Worm (Caenorhabditis elegans) whole organism, L3 larva: ENCODE results near the gene sel-7.

Source experiments
- aly-2 ChIP-seq: fragments of 150-350 bp; optimal IDR thresholded peaks from 2 replicates; lab custom pipeline; 2014; ENCODE audit warnings: missing biosample characterization, missing genetic modification characterization
- ama-1 ChIP-seq: fragments of 150-350 bp; optimal IDR thresholded peaks from 2 replicates; lab custom pipeline; 2018
- ceh-28 ChIP-seq: fragments of 150-350 bp; optimal IDR thresholded peaks from 2 replicates; lab custom pipeline; 2014; ENCODE audit warnings: missing biosample characterization, missing genetic modification reagents, missing genetic modification characterization
- daf-12 ChIP-seq: fragments of 150-350 bp; optimal IDR thresholded peaks from 2 replicates; lab custom pipeline; 2014; ENCODE audit warnings: missing biosample characterization, missing genetic modification reagents, missing genetic modification characterization
- egl-27 ChIP-seq: sonication (generic microtip); optimal IDR thresholded peaks from 4 replicates; lab custom pipeline; 2017; ENCODE audit warnings: missing biosample characterization, missing genetic modification reagents, missing genetic modification characterization
- egl-5 ChIP-seq: fragments of 150-350 bp; optimal IDR thresholded peaks from 2 replicates; lab custom pipeline; 2017; ENCODE audit warnings: missing biosample characterization, missing genetic modification reagents, missing genetic modification characterization, inconsistent platforms
- eor-1 ChIP-seq, 2 experiments: fragments of 150-350 bp; optimal IDR thresholded peaks; 2 replicates each; lab custom pipeline; 2014 to 2018; ENCODE audit warnings: missing biosample characterization in 2 of 2, missing genetic modification characterization in 2 of 2
- fkh-2 ChIP-seq: fragments of 150-350 bp; optimal IDR thresholded peaks from 2 replicates; lab custom pipeline; 2014; ENCODE audit warnings: missing biosample characterization, missing genetic modification reagents, missing genetic modification characterization
- fos-1 ChIP-seq: fragments of 150-350 bp; optimal IDR thresholded peaks from 2 replicates; lab custom pipeline; 2014; ENCODE audit warnings: missing biosample characterization, missing genetic modification characterization
- hmg-11 ChIP-seq: sonication (generic microtip); optimal IDR thresholded peaks from 2 replicates; lab custom pipeline; 2016; ENCODE audit warnings: missing genetic modification characterization, missing compliant biosample characterization
- jun-1 ChIP-seq: fragments of 150-350 bp; optimal IDR thresholded peaks from 2 replicates; lab custom pipeline; 2014; ENCODE audit warnings: missing biosample characterization, missing genetic modification reagents, missing genetic modification characterization
- lin-15B ChIP-seq: fragments of 150-350 bp; optimal IDR thresholded peaks from 2 replicates; lab custom pipeline; 2014; ENCODE audit warnings: missing biosample characterization, missing genetic modification characterization
- mdl-1 ChIP-seq: fragments of 150-350 bp; optimal IDR thresholded peaks from 2 replicates; lab custom pipeline; 2014; ENCODE audit warnings: missing biosample characterization, missing genetic modification characterization
- mml-1 ChIP-seq: fragments of 150-350 bp; sonication (generic microtip); optimal IDR thresholded peaks from 3 replicates; lab custom pipeline; 2014; ENCODE audit warnings: missing biosample characterization, missing genetic modification characterization
- nfya-1 ChIP-seq: sonication (generic microtip); optimal IDR thresholded peaks from 2 replicates; lab custom pipeline; 2017; ENCODE audit warnings: missing genetic modification characterization, mild to moderate bottlenecking, missing compliant biosample characterization, antibody characterized with exemption, moderate library complexity; ENCODE audit not compliant: insufficient read depth
- nhr-11 ChIP-seq: fragments of 150-350 bp; optimal IDR thresholded peaks from 2 replicates; lab custom pipeline; 2014; ENCODE audit warnings: missing biosample characterization, missing genetic modification characterization
- nhr-12 ChIP-seq: fragments of 150-350 bp; optimal IDR thresholded peaks from 2 replicates; lab custom pipeline; 2014; ENCODE audit warnings: missing biosample characterization, missing genetic modification characterization
- nhr-23 ChIP-seq: fragments of 150-350 bp; optimal IDR thresholded peaks from 2 replicates; lab custom pipeline; 2014; ENCODE audit warnings: missing biosample characterization, missing genetic modification reagents, missing genetic modification characterization
- nhr-237 ChIP-seq: fragments of 150-350 bp; optimal IDR thresholded peaks from 2 replicates; lab custom pipeline; 2014; ENCODE audit warnings: missing biosample characterization, missing genetic modification characterization
- nhr-25 ChIP-seq: sonication (generic microtip); optimal IDR thresholded peaks from 2 replicates; lab custom pipeline; 2017; ENCODE audit warnings: missing biosample characterization, missing genetic modification characterization
- nhr-28 ChIP-seq: fragments of 150-350 bp; optimal IDR thresholded peaks from 2 replicates; lab custom pipeline; 2014; ENCODE audit warnings: missing biosample characterization, missing genetic modification characterization
- nhr-43 ChIP-seq: sonication (generic microtip); optimal IDR thresholded peaks from 2 replicates; lab custom pipeline; 2016; ENCODE audit warnings: mild to moderate bottlenecking, missing genetic modification characterization, missing compliant biosample characterization; ENCODE audit not compliant: poor library complexity, severe bottlenecking
- nhr-67 ChIP-seq: fragments of 150-350 bp; optimal IDR thresholded peaks from 2 replicates; lab custom pipeline; 2014; ENCODE audit warnings: missing biosample characterization, missing genetic modification characterization
- nhr-76 ChIP-seq: fragments of 150-350 bp; sonication (generic microtip); optimal IDR thresholded peaks from 5 replicates; lab custom pipeline; 2014; ENCODE audit warnings: missing biosample characterization, missing genetic modification characterization
- nhr-77 ChIP-seq: fragments of 150-350 bp; optimal IDR thresholded peaks from 2 replicates; lab custom pipeline; 2014; ENCODE audit warnings: missing biosample characterization, missing genetic modification characterization
- pha-4 ChIP-seq: fragments of 150-350 bp; optimal IDR thresholded peaks from 2 replicates; lab custom pipeline; 2014; ENCODE audit warnings: missing biosample characterization, missing genetic modification reagents, missing genetic modification characterization
- sea-2 ChIP-seq: fragments of 150-350 bp; sonication (generic microtip); optimal IDR thresholded peaks from 4 replicates; lab custom pipeline; 2014; ENCODE audit warnings: missing biosample characterization, missing genetic modification reagents, missing genetic modification characterization
- skn-1 ChIP-seq: fragments of 150-350 bp; optimal IDR thresholded peaks from 2 replicates; lab custom pipeline; 2014; ENCODE audit warnings: missing biosample characterization, missing genetic modification characterization
- snpc-4 ChIP-seq: fragments of 150-350 bp; optimal IDR thresholded peaks from 2 replicates; lab custom pipeline; 2014; ENCODE audit warnings: missing biosample characterization, missing genetic modification characterization
- tbx-2 ChIP-seq: sonication (generic microtip); optimal IDR thresholded peaks from 2 replicates; lab custom pipeline; 2016; ENCODE audit warnings: mild to moderate bottlenecking, missing genetic modification characterization, missing compliant biosample characterization
- unc-39 ChIP-seq: sonication (generic microtip); optimal IDR thresholded peaks from 4 replicates; lab custom pipeline; 2017; ENCODE audit warnings: missing biosample characterization, missing genetic modification characterization
- unc-62 ChIP-seq: fragments of 150-350 bp; sonication (generic microtip); optimal IDR thresholded peaks from 4 replicates; lab custom pipeline; 2014; ENCODE audit warnings: missing biosample characterization, missing genetic modification reagents, missing genetic modification characterization
- ztf-11 ChIP-seq: fragments of 150-350 bp; optimal IDR thresholded peaks from 2 replicates; lab custom pipeline; 2014; ENCODE audit warnings: missing biosample characterization, missing genetic modification characterization
- ztf-4 ChIP-seq: fragments of 150-350 bp; optimal IDR thresholded peaks from 2 replicates; lab custom pipeline; 2014; ENCODE audit warnings: missing biosample characterization, missing genetic modification characterization

Gene sel-7

ce11 chrX:14340381-14340780 lies at the start of gene sel-7:
TSS of gene sel-7 (minus strand) at chrX:14340481.
- no peak for TF ChIP-seq eor-1 (tag; optimal IDR thresholded peaks at IDR 0.05; lab: Kevin White, UChicago)
- TF ChIP-seq skn-1 (tag; lab: Kevin White, UChicago): no peak
- TF ChIP-seq ceh-28 (tag; lab: Kevin White, UChicago): no peak
- no peak for TF ChIP-seq nhr-11 (tag; lab: Kevin White, UChicago)
- no peak for TF ChIP-seq egl-27 (tag; lab: Kevin White, UChicago)
- TF ChIP-seq pha-4 (tag; lab: Kevin White, UChicago): no peak
- no peak for TF ChIP-seq nhr-25 (tag; lab: Kevin White, UChicago)
- TF ChIP-seq jun-1: no peak
- no peak for TF ChIP-seq unc-39 (tag; lab: Kevin White, UChicago)
- no peak for TF ChIP-seq nhr-12 (tag; lab: Kevin White, UChicago)
- no peak for TF ChIP-seq nhr-43
- no peak for TF ChIP-seq daf-12 (tag; lab: Kevin White, UChicago)
- TF ChIP-seq nhr-77 (tag; lab: Kevin White, UChicago): no peak
- no peak for TF ChIP-seq egl-5
- TF ChIP-seq mdl-1: no peak

ce11 chrX:14382951-14383350 lies 42.7 kb upstream of the sel-7 start, which contains the start of gene Y60A9.3:
TSS of gene Y60A9.3 (plus strand) at chrX:14383251.
- TF ChIP-seq ceh-28 (tag; lab: Kevin White, UChicago): no peak
- TF ChIP-seq aly-2 (tag; lab: Kevin White, UChicago): no peak
- no peak for TF ChIP-seq ztf-4 (tag; lab: Kevin White, UChicago)
- no peak for TF ChIP-seq nhr-28 (tag; lab: Kevin White, UChicago)
- no peak for TF ChIP-seq fkh-2
- no peak for TF ChIP-seq nhr-11 (tag; lab: Kevin White, UChicago)
- no peak for TF ChIP-seq hmg-11 (tag; lab: Kevin White, UChicago)
- TF ChIP-seq nfya-1 (tag; lab: Kevin White, UChicago): no peak
- TF ChIP-seq tbx-2 (tag; lab: Kevin White, UChicago): no peak

ce11 chrX:14377169-14377568 lies 36.9 kb upstream of the sel-7 start, which contains the start of gene Y60A9A.1:
TSS of gene Y60A9A.1 (minus strand) at chrX:14377269.
- TF ChIP-seq snpc-4 (tag; lab: Kevin White, UChicago) (no peak), nhr-76 (tag; lab: Kevin White, UChicago) (no peak), ama-1 (lab: Kevin White, UChicago) (no peak), nhr-25 (tag; lab: Kevin White, UChicago) (no peak), nhr-67 (tag; lab: Kevin White, UChicago) (no peak), fos-1 (no peak), nhr-237 (tag; lab: Kevin White, UChicago) (no peak), lin-15B (tag; lab: Kevin White, UChicago) (no peak), ztf-11 (tag; lab: Kevin White, UChicago) (no peak), mml-1 (no peak), unc-62 (GFP tag; lab: Kevin White, UChicago) (no peak), sea-2 (GFP tag; lab: Kevin White, UChicago) (no peak), egl-27 (tag; lab: Kevin White, UChicago) (no peak)

- no peak for TF ChIP-seq pha-4 (tag; lab: Kevin White, UChicago)
- TF ChIP-seq unc-62 (GFP tag; lab: Kevin White, UChicago): no peak
- no peak for TF ChIP-seq ceh-28 (tag; lab: Kevin White, UChicago)
- TF ChIP-seq nhr-11 (tag; lab: Kevin White, UChicago): no peak
Measured at ce11 chrX:14370314-14370713, 30.0 kb upstream of the sel-7 start, which contains the start of gene irk-3. TSS of gene irk-3 (minus strand) at chrX:14370414.

- TF ChIP-seq mml-1 (no peak), nhr-28 (tag; lab: Kevin White, UChicago) (no peak), ztf-4 (tag; lab: Kevin White, UChicago) (no peak), skn-1 (tag; lab: Kevin White, UChicago) (no peak), tbx-2 (tag; lab: Kevin White, UChicago) (no peak), nhr-23 (tag; lab: Kevin White, UChicago) (no peak), aly-2 (tag; lab: Kevin White, UChicago) (no peak), lin-15B (tag; lab: Kevin White, UChicago) (no peak)
- TF ChIP-seq, all 47 proteins: peak for 0
Measured at ce11 chrX:14366081-14366480, 25.8 kb upstream of the sel-7 start.
